Worm (Caenorhabditis elegans) whole organism, L4 larva: ENCODE data around the gene C25G4.2.

Experiments used
- F26F4.8 ChIP-seq: fragments of 200-800 bp; sonication (Bioruptor generic); conservative IDR thresholded peaks from 2 replicates; pipeline ENCODE4 v1.3.6; 2022; ENCODE audit warnings: missing genetic modification characterization, missing compliant biosample characterization
- F44E2.7 ChIP-seq: fragments of 200-800 bp; sonication (Bioruptor generic); IDR thresholded peaks from 2 replicates; pipeline ENCODE4 v2.1.2; 2022; ENCODE audit warnings: missing genetic modification characterization, missing compliant biosample characterization
- F49E8.2 ChIP-seq: sonication (generic microtip); optimal IDR thresholded peaks from 2 replicates; lab custom pipeline; 2016; ENCODE audit warnings: missing compliant biosample characterization, mild to moderate bottlenecking, missing genetic modification characterization, borderline replicate concordance
- T20F7.1 ChIP-seq: fragments of 200-800 bp; sonication (Bioruptor generic); optimal IDR thresholded peaks from 2 replicates; lab custom pipeline; 2018; ENCODE audit warnings: mild to moderate bottlenecking, missing genetic modification characterization, missing compliant biosample characterization
- T26A8.4 ChIP-seq: fragments of 200-800 bp; sonication (Bioruptor generic); IDR thresholded peaks from 2 replicates; pipeline ENCODE4 v1.3.6; 2022; ENCODE audit warnings: missing genetic modification characterization, missing compliant biosample characterization
- Y5F2A.4 ChIP-seq: fragments of 200-800 bp; sonication (Bioruptor generic); optimal IDR thresholded peaks from 2 replicates; lab custom pipeline; 2018; ENCODE audit warnings: mild to moderate bottlenecking, missing genetic modification characterization, missing compliant biosample characterization
- Y75B8A.6 ChIP-seq: fragments of 200-800 bp; sonication (Bioruptor generic); IDR thresholded peaks from 2 replicates; pipeline ENCODE4 v1.3.6; 2022; ENCODE audit warnings: missing genetic modification reagents, missing genetic modification characterization, missing compliant biosample characterization
- aha-1 ChIP-seq: fragments of 150-350 bp; peaks from one replicate; lab custom pipeline; 2014; ENCODE audit warnings: missing biosample characterization, missing genetic modification characterization
- ama-1 ChIP-seq: fragments of 150-350 bp; optimal IDR thresholded peaks from 2 replicates; lab custom pipeline; 2014; ENCODE audit warnings: inconsistent platforms, mixed read lengths
- ceh-20 ChIP-seq: fragments of 200-800 bp; sonication (Bioruptor generic); IDR thresholded peaks from 2 replicates; pipeline ENCODE4 v1.3.6; 2022; ENCODE audit warnings: missing genetic modification reagents, missing genetic modification characterization, missing compliant biosample characterization
- ceh-28 ChIP-seq: fragments of 150-350 bp; optimal IDR thresholded peaks from 2 replicates; lab custom pipeline; 2014; ENCODE audit warnings: missing biosample characterization, missing genetic modification reagents, missing genetic modification characterization
- ceh-32 ChIP-seq: sonication (generic microtip); optimal IDR thresholded peaks from 2 replicates; lab custom pipeline; 2016; ENCODE audit warnings: mild to moderate bottlenecking, missing genetic modification characterization, missing compliant biosample characterization; ENCODE audit not compliant: poor library complexity
- ceh-62 ChIP-seq: sonication (generic microtip); optimal IDR thresholded peaks from 2 replicates; lab custom pipeline; 2017; ENCODE audit warnings: missing biosample characterization, missing genetic modification characterization
- cey-2 ChIP-seq: sonication (generic microtip); optimal IDR thresholded peaks from 3 replicates; lab custom pipeline; 2017; ENCODE audit warnings: missing genetic modification characterization, mild to moderate bottlenecking, missing compliant biosample characterization, antibody characterized with exemption, borderline replicate concordance; ENCODE audit not compliant: insufficient read depth
- daf-8 ChIP-seq: fragments of 200-800 bp; sonication (Bioruptor generic); IDR thresholded peaks from 2 replicates; pipeline ENCODE4 v1.3.6; 2022; ENCODE audit warnings: missing genetic modification characterization, missing compliant biosample characterization
- dmd-6 ChIP-seq: fragments of 200-800 bp; sonication (Bioruptor generic); IDR thresholded peaks from 2 replicates; pipeline ENCODE4 v1.3.6; 2022; ENCODE audit warnings: missing genetic modification reagents, missing genetic modification characterization, missing compliant biosample characterization
- dmd-8 ChIP-seq: fragments of 200-800 bp; sonication (Bioruptor generic); IDR thresholded peaks from 2 replicates; pipeline ENCODE4 v1.3.6; 2022; ENCODE audit warnings: missing genetic modification characterization, missing compliant biosample characterization
- dpl-1 ChIP-seq: fragments of 150-350 bp; optimal IDR thresholded peaks from 2 replicates; lab custom pipeline; 2014; ENCODE audit warnings: missing biosample characterization, missing genetic modification reagents, missing genetic modification characterization
- egl-27 ChIP-seq: sonication (generic microtip); optimal IDR thresholded peaks from 3 replicates; lab custom pipeline; 2017; ENCODE audit warnings: missing biosample characterization, missing genetic modification reagents, missing genetic modification characterization
- egl-43 ChIP-seq: fragments of 200-800 bp; sonication (Bioruptor generic); IDR thresholded peaks from 2 replicates; pipeline ENCODE4 v1.3.6; 2022; ENCODE audit warnings: missing genetic modification reagents, missing genetic modification characterization, missing compliant biosample characterization
- fos-1 ChIP-seq: fragments of 150-350 bp; optimal IDR thresholded peaks from 2 replicates; lab custom pipeline; 2014; ENCODE audit warnings: missing biosample characterization, missing genetic modification characterization
- hlh-11 ChIP-seq: fragments of 200-800 bp; sonication (Bioruptor generic); optimal IDR thresholded peaks from 2 replicates; lab custom pipeline; 2018; ENCODE audit warnings: mild to moderate bottlenecking, missing genetic modification characterization, missing compliant biosample characterization
- hlh-30 ChIP-seq: sonication (generic microtip); optimal IDR thresholded peaks from 2 replicates; lab custom pipeline; 2017; ENCODE audit warnings: antibody characterized with exemption, mild to moderate bottlenecking, missing genetic modification characterization, missing compliant biosample characterization; ENCODE audit not compliant: insufficient read depth
- lin-38 ChIP-seq: fragments of 200-800 bp; sonication (Bioruptor generic); IDR thresholded peaks from 2 replicates; pipeline ENCODE4 v1.3.6; 2022; ENCODE audit warnings: missing genetic modification reagents, missing genetic modification characterization, missing compliant biosample characterization
- lin-39 ChIP-seq: fragments of 150-350 bp; optimal IDR thresholded peaks from 2 replicates; lab custom pipeline; 2014; ENCODE audit warnings: missing biosample characterization, missing genetic modification reagents, missing genetic modification characterization
- lsy-2 ChIP-seq, 2 experiments: fragments of 150-350 bp in 1 of 2; sonication (generic microtip) in 1 of 2; optimal IDR thresholded peaks; 2 replicates each; lab custom pipeline; 2014 to 2017; ENCODE audit warnings: missing biosample characterization in 2 of 2, missing genetic modification characterization in 2 of 2
- madf-5 ChIP-seq, 2 experiments: fragments of 200-800 bp; sonication (Bioruptor generic); IDR thresholded peaks; 2 replicates each; pipeline ENCODE4 v1.3.6; 2022; ENCODE audit warnings: missing compliant biosample characterization in 2 of 2, missing genetic modification characterization in 2 of 2
- mes-2 ChIP-seq: sonication (generic microtip); optimal IDR thresholded peaks from 2 replicates; lab custom pipeline; 2016; ENCODE audit warnings: missing genotype, mild to moderate bottlenecking, missing genetic modification characterization, missing compliant biosample characterization; ENCODE audit not compliant: poor library complexity, severe bottlenecking
- mxl-3 ChIP-seq: fragments of 200-800 bp; sonication (Bioruptor generic); optimal IDR thresholded peaks from 2 replicates; lab custom pipeline; 2018; ENCODE audit warnings: mild to moderate bottlenecking, missing genetic modification characterization, missing compliant biosample characterization
- nhr-11 ChIP-seq: fragments of 150-350 bp; optimal IDR thresholded peaks from 2 replicates; lab custom pipeline; 2014; ENCODE audit warnings: missing biosample characterization, missing genetic modification characterization
- nhr-111 ChIP-seq: fragments of 200-800 bp; sonication (Bioruptor generic); optimal IDR thresholded peaks from 2 replicates; lab custom pipeline; 2018; ENCODE audit warnings: mild to moderate bottlenecking, missing genetic modification characterization, missing compliant biosample characterization
- nhr-28 ChIP-seq: fragments of 150-350 bp; optimal IDR thresholded peaks from 2 replicates; lab custom pipeline; 2014; ENCODE audit warnings: missing biosample characterization, missing genetic modification characterization
- nhr-76 ChIP-seq: fragments of 150-350 bp; optimal IDR thresholded peaks from 2 replicates; lab custom pipeline; 2014; ENCODE audit warnings: missing biosample characterization, missing genetic modification characterization
- pha-4 ChIP-seq, 2 experiments: fragments of 150-350 bp in 1 of 2; fragments of 200-800 bp in 1 of 2; sonication (Bioruptor generic) in 1 of 2; IDR thresholded peaks in 1 of 2; optimal IDR thresholded peaks in 1 of 2; 2 replicates each; pipeline versions ENCODE4 v1.3.6 to Lab custom; 2014 to 2022; ENCODE audit warnings: missing genetic modification characterization in 2 of 2, missing genetic modification reagents in 2 of 2, missing biosample characterization in 1 of 2, missing compliant biosample characterization in 1 of 2
- rbr-2 ChIP-seq: sonication (generic microtip); optimal IDR thresholded peaks from 2 replicates; lab custom pipeline; 2016; ENCODE audit warnings: missing genotype, missing genetic modification characterization, missing compliant biosample characterization
- saeg-2 ChIP-seq: fragments of 200-800 bp; sonication (Bioruptor generic); IDR thresholded peaks from 2 replicates; pipeline ENCODE4 v1.3.6; 2022; ENCODE audit warnings: missing genetic modification reagents, missing genetic modification characterization, missing compliant biosample characterization
- skn-1 ChIP-seq: fragments of 150-350 bp; optimal IDR thresholded peaks from 2 replicates; lab custom pipeline; 2014; ENCODE audit warnings: missing biosample characterization, missing genetic modification characterization
- snpc-4 ChIP-seq: fragments of 150-350 bp; optimal IDR thresholded peaks from 2 replicates; lab custom pipeline; 2014; ENCODE audit warnings: missing biosample characterization, missing genetic modification characterization
- spr-1 ChIP-seq: sonication (generic microtip); optimal IDR thresholded peaks from 2 replicates; lab custom pipeline; 2016; ENCODE audit warnings: mild to moderate bottlenecking, missing genetic modification characterization, missing compliant biosample characterization
- tra-1 ChIP-seq: fragments of 200-800 bp; sonication (Bioruptor generic); IDR thresholded peaks from 2 replicates; pipeline ENCODE4 v1.3.6; 2022; ENCODE audit warnings: missing genetic modification reagents, missing genetic modification characterization, missing compliant biosample characterization
- unc-130 ChIP-seq: sonication (generic microtip); optimal IDR thresholded peaks from 2 replicates; lab custom pipeline; 2016; ENCODE audit warnings: missing genetic modification reagents, missing genetic modification characterization, missing compliant biosample characterization
- unc-62 ChIP-seq, 3 experiments: fragments of 150-350 bp in 1 of 3; sonication (generic microtip); optimal IDR thresholded peaks in 2 of 3; peaks in 1 of 3; 1 replicate in 1 of 3; 2 replicates in 2 of 3; lab custom pipeline; 2014 to 2017; ENCODE audit warnings: missing biosample characterization in 3 of 3, missing genetic modification characterization in 3 of 3, missing genetic modification reagents in 3 of 3, missing genotype in 1 of 3
- zfp-3 ChIP-seq: fragments of 200-800 bp; sonication (Bioruptor generic); conservative IDR thresholded peaks from 2 replicates; pipeline ENCODE4 v1.3.6; 2022; ENCODE audit warnings: missing genetic modification reagents, missing genetic modification characterization, missing compliant biosample characterization
- zip-11 ChIP-seq: fragments of 200-800 bp; sonication (Bioruptor generic); IDR thresholded peaks from 2 replicates; pipeline ENCODE4 v1.3.6; 2022; ENCODE audit warnings: missing genetic modification characterization, missing compliant biosample characterization
- ztf-7 ChIP-seq: fragments of 150-350 bp; optimal IDR thresholded peaks from 2 replicates; lab custom pipeline; 2014; ENCODE audit warnings: missing biosample characterization, missing genetic modification characterization

C25G4.2 gene

ce11 chrIV:12404137-12404536 is 39.7 kb downstream of the C25G4.2 start, which contains the start of gene gex-3 (continued):
- TF ChIP-seq unc-62 (GFP tag; optimal IDR thresholded peaks at IDR 0.05 in 1 of 2; lab: Kevin White, UChicago) = peak in 1 of 2 experiments; percentile 78
- TF ChIP-seq unc-62 (tag; optimal IDR thresholded peaks at IDR 0.05; lab: Kevin White, UChicago) = no peak
- no peak for TF ChIP-seq ceh-62 (tag; lab: Kevin White, UChicago)
- TF ChIP-seq lin-39 (tag; lab: Kevin White, UChicago) = no peak
- no peak for TF ChIP-seq cey-2 (tag; lab: Kevin White, UChicago)
- no peak for TF ChIP-seq nhr-111 (GFP tag; lab: Kevin White, UChicago)
- no peak for TF ChIP-seq ceh-20 (GFP tag; lab: Robert Waterston, UW)
- TF ChIP-seq fos-1 (tag; lab: Kevin White, UChicago) = no peak
- peak; percentile 43 for TF ChIP-seq nhr-28 (tag; lab: Kevin White, UChicago)
- TF ChIP-seq madf-5 (GFP tag; IDR thresholded peaks at IDR 0.05; lab: Robert Waterston, UW) = no peak
- TF ChIP-seq spr-1 (tag; lab: Kevin White, UChicago) = no peak
- TF ChIP-seq lsy-2 (tag; optimal IDR thresholded peaks at IDR 0.05; lab: Kevin White, UChicago) = peak; percentile 61 to 95
- TF ChIP-seq ama-1 (lab: Kevin White, UChicago) = no peak
- no peak for TF ChIP-seq zfp-3 (GFP tag; lab: Robert Waterston, UW)
- TF ChIP-seq unc-130 (GFP tag; lab: Kevin White, UChicago) = peak; percentile 71
- no peak for TF ChIP-seq nhr-76
- peak; percentile 91 for TF ChIP-seq dpl-1
- TF ChIP-seq skn-1 (tag; lab: Kevin White, UChicago) = no peak
- peak; percentile 97 for TF ChIP-seq lin-38
- no peak for TF ChIP-seq egl-43 (GFP tag; lab: Robert Waterston, UW)
- no peak for TF ChIP-seq ceh-28 (tag; lab: Kevin White, UChicago)
- peak; percentile 92 for TF ChIP-seq mes-2 (tag; lab: Kevin White, UChicago)
- no peak for TF ChIP-seq ceh-32 (tag; lab: Kevin White, UChicago)
- no peak for TF ChIP-seq daf-8 (GFP tag; lab: Robert Waterston, UW)
- TF ChIP-seq aha-1 (tag; lab: Kevin White, UChicago) = peak; percentile 98
- TF ChIP-seq rbr-2 (tag; lab: Kevin White, UChicago) = peak; percentile 54

- TF ChIP-seq nhr-28 (tag; lab: Kevin White, UChicago) = peak; percentile 32
- TF ChIP-seq snpc-4 (tag; lab: Kevin White, UChicago) = no peak
- TF ChIP-seq daf-8 (GFP tag; lab: Robert Waterston, UW) = no peak
- peak; percentile 55 for TF ChIP-seq mxl-3 (GFP tag; lab: Kevin White, UChicago)
- TF ChIP-seq F26F4.8 (GFP tag; lab: Robert Waterston, UW) = no peak
- TF ChIP-seq hlh-30 (tag; lab: Kevin White, UChicago) = peak; percentile 19
- peak; percentile 40 for TF ChIP-seq hlh-11 (tag; lab: Kevin White, UChicago)
- peak; percentile 95 for TF ChIP-seq aha-1 (tag; lab: Kevin White, UChicago)
Measured at ce11 chrIV:12403440-12403839, 40.4 kb downstream of the C25G4.2 start.

ce11 chrIV:12399983-12400382 is 43.9 kb downstream of the C25G4.2 start:
- no peak for TF ChIP-seq Y5F2A.4 (GFP tag; lab: Kevin White, UChicago)
- peak; percentile 55 for TF ChIP-seq cey-2 (tag; lab: Kevin White, UChicago)
- TF ChIP-seq T20F7.1 (GFP tag; lab: Kevin White, UChicago) = peak; percentile 47
- peak; percentile 86 for TF ChIP-seq tra-1 (GFP tag; lab: Robert Waterston, UW)
- no peak for TF ChIP-seq T26A8.4
- peak in 1 of 2 experiments; percentile 17 for TF ChIP-seq lsy-2 (tag; optimal IDR thresholded peaks at IDR 0.05; lab: Kevin White, UChicago)
- TF ChIP-seq saeg-2 = no peak
- TF ChIP-seq F26F4.8 (GFP tag; lab: Robert Waterston, UW) = no peak
- TF ChIP-seq lin-39 (tag; lab: Kevin White, UChicago) = no peak
- TF ChIP-seq ceh-20 (GFP tag; lab: Robert Waterston, UW) = peak; percentile 24; the same call in 1 of the 2 replicates
- no peak for TF ChIP-seq rbr-2 (tag; lab: Kevin White, UChicago)
- no peak for TF ChIP-seq F49E8.2 (tag; lab: Kevin White, UChicago)
- no peak for TF ChIP-seq F44E2.7
- no peak for TF ChIP-seq egl-43 (GFP tag; lab: Robert Waterston, UW)
- peak; percentile 50 for TF ChIP-seq ztf-7 (tag; lab: Kevin White, UChicago)
- TF ChIP-seq nhr-11 (tag; lab: Kevin White, UChicago) = no peak
- no peak for TF ChIP-seq egl-27 (tag; lab: Kevin White, UChicago)
- TF ChIP-seq pha-4 (GFP tag; IDR thresholded peaks at IDR 0.05; lab: Robert Waterston, UW) = 0 out of 2 replicates have a peak, but pooled peaks have one; percentile 14
- no peak for TF ChIP-seq pha-4 (tag; optimal IDR thresholded peaks at IDR 0.05; lab: Kevin White, UChicago)
- no peak for TF ChIP-seq zip-11
- TF ChIP-seq dmd-6 = peak; percentile 95
- TF ChIP-seq dmd-8 (GFP tag; lab: Robert Waterston, UW) = no peak
- no peak for TF ChIP-seq skn-1 (tag; lab: Kevin White, UChicago)
- TF ChIP-seq daf-8 (GFP tag; lab: Robert Waterston, UW) = no peak
- TF ChIP-seq Y75B8A.6 (GFP tag; lab: Robert Waterston, UW) = no peak
